Fruit fly (Drosophila melanogaster) S2 (cell line): ENCODE measurements around the gene CG32086.

ENCODE experiments used
- CG8478 ChIP-seq: fragments of >200 bp; optimal IDR thresholded peaks from 2 replicates; lab custom pipeline; 2018
- CTCF ChIP-seq, 2 experiments: fragments of >200 bp; optimal IDR thresholded peaks; 2 replicates each; lab custom pipeline; 2018

DNA sequence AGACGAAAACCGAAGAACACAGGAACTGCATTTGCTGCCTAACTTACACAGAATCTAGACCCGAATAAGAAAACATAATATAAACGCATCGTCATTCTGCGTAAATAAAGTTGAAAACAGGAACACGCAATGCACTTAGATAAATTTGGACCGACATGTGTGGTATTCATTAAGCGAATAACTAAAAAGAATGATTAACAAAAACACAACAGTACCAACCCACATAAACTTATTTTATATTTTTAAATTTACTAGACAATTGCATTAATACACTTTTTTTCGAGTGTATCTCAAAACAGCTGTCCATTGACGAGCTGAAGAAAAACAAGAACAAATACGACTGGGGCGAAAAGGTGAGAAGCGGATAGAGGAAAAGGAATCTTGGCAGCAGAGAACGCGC, 29.5 kb downstream of the CG32086 start:
- no peak for TF ChIP-seq CTCF (optimal IDR thresholded peaks at IDR 0.05; lab: Kevin White, UChicago)
- no peak for TF ChIP-seq CG8478 (lab: Kevin White, UChicago)
